Fruit fly (Drosophila melanogaster): Measurements from ENCODE around the gene NP15.6.

dm6 chr3R:19010923-19011322, 16.2 kb upstream of the NP15.6 start:
- TF ChIP-seq Dll (optimal IDR thresholded peaks at IDR 0.05) (no peak), CG8478 (optimal IDR thresholded peaks at IDR 0.05) (no peak), pan (optimal IDR thresholded peaks at IDR 0.05) (no peak)

All from whole organism.